Fruit fly (Drosophila melanogaster): ENCODE data around the gene CG33922.

DNA sequence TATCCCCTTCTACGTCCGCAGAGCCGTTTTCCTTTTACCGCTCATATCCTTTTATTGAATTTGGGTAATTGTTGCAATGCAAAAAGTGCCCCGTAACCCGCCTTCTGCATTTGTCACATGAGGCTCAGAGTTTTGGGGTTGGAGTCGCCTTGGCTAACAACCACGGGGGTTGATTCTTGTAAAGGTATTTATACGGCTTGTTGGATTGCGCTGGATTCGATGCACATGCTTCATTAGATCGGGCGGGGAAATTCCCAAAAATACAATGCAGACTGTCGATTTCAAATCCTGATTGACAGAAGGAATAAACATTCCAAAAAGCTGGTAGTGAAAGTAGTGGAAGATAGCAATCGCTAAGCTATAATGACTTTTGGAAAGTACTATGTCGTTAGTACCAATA, 46.3 kb upstream of the CG33922 start:
- TF ChIP-seq ovo (GFP tag; optimal IDR thresholded peaks at IDR 0.05) (no peak), CG11617 (GFP tag; optimal IDR thresholded peaks at IDR 0.05) (no peak), CG14711 (tag; optimal IDR thresholded peaks at IDR 0.05) (no peak), CG33017 (tag; optimal IDR thresholded peaks at IDR 0.05) (no peak), CG7101 (tag; optimal IDR thresholded peaks at IDR 0.05) (no peak), cnc (optimal IDR thresholded peaks at IDR 0.05) (no peak), cic (GFP tag; optimal IDR thresholded peaks at IDR 0.05) (no peak), tj (GFP tag; optimal IDR thresholded peaks at IDR 0.05) (no peak), pad (GFP tag; optimal IDR thresholded peaks at IDR 0.05) (no peak), kay (GFP tag; ENCODE audit: borderline replicate concordance) (no peak)

Data from whole organism, adult.